Worm (Caenorhabditis elegans) whole organism, L4 larva: ENCODE results near the gene mocs-1.

Experiments used
- Y48G9A.11 ChIP-seq: fragments of 200-800 bp; sonication (Bioruptor generic); IDR thresholded peaks from 2 replicates; pipeline ENCODE4 v1.3.6; 2022; ENCODE audit warnings: missing genetic modification reagents, missing genetic modification characterization, missing compliant biosample characterization
- lir-3 ChIP-seq: sonication (generic microtip); optimal IDR thresholded peaks from 2 replicates; lab custom pipeline; 2016; ENCODE audit warnings: mild to moderate bottlenecking, missing genetic modification characterization, missing compliant biosample characterization
- nhr-28 ChIP-seq: fragments of 150-350 bp; optimal IDR thresholded peaks from 2 replicates; lab custom pipeline; 2014; ENCODE audit warnings: missing biosample characterization, missing genetic modification characterization

ce11 chrX:15477309-15477708 lies 36.7 kb upstream of the mocs-1 start, which contains the start of gene exc-1:
- TF ChIP-seq nhr-28 (tag; lab: Kevin White, UChicago) (no peak), lir-3 (no peak), Y48G9A.11 (GFP tag; lab: Robert Waterston, UW) (no peak)
